Fruit fly (Drosophila melanogaster) whole organism, prepupa: ENCODE measurements around the gene sgg.

ENCODE experiments used
- Blimp-1 ChIP-seq: fragments of 200-800 bp; sonication (Bioruptor generic); optimal IDR thresholded peaks from 3 replicates; lab custom pipeline; 2017; ENCODE audit warnings: missing biosample characterization, missing genetic modification characterization, mild to moderate bottlenecking, moderate library complexity, missing genetic modification reagents
- CG6808 ChIP-seq: fragments of 200-800 bp; sonication (Bioruptor generic); optimal IDR thresholded peaks from 3 replicates; lab custom pipeline; 2017; ENCODE audit warnings: missing biosample characterization, missing genetic modification characterization, mild to moderate bottlenecking, moderate library complexity, missing genetic modification reagents
- CG8119 ChIP-seq: fragments of 200-800 bp; sonication (Bioruptor generic); IDR thresholded peaks from 3 replicates; pipeline ENCODE4 v1.3.6; 2022; ENCODE audit warnings: missing biosample characterization, missing genetic modification characterization
- CG9139 ChIP-seq: fragments of 200-800 bp; sonication (Bioruptor generic); optimal IDR thresholded peaks from 3 replicates; lab custom pipeline; 2017; ENCODE audit warnings: missing biosample characterization, mild to moderate bottlenecking, missing genetic modification characterization
- Eip93F ChIP-seq: fragments of 200-800 bp; sonication (Bioruptor generic); optimal IDR thresholded peaks from 2 replicates; lab custom pipeline; 2016; ENCODE audit warnings: missing biosample characterization, mild to moderate bottlenecking, missing genetic modification characterization
- Lpt ChIP-seq: fragments of 200-800 bp; sonication (Bioruptor generic); optimal IDR thresholded peaks from 3 replicates; lab custom pipeline; 2016; ENCODE audit warnings: missing biosample characterization, missing genetic modification characterization
- Met ChIP-seq: fragments of 200-800 bp; sonication (Bioruptor generic); optimal IDR thresholded peaks from 3 replicates; lab custom pipeline; 2016; ENCODE audit warnings: missing biosample characterization, missing genetic modification characterization
- Smox ChIP-seq: fragments of 200-800 bp; sonication (Bioruptor generic); optimal IDR thresholded peaks from 3 replicates; lab custom pipeline; 2016; ENCODE audit warnings: missing biosample characterization, missing genetic modification characterization
- achi ChIP-seq: fragments of 200-800 bp; sonication (Bioruptor generic); optimal IDR thresholded peaks from 3 replicates; lab custom pipeline; 2016; ENCODE audit warnings: missing biosample characterization, missing genetic modification characterization
- net ChIP-seq: fragments of 200-800 bp; sonication (Bioruptor generic); optimal IDR thresholded peaks from 3 replicates; lab custom pipeline; 2016; ENCODE audit warnings: missing biosample characterization, missing genetic modification characterization
- salr ChIP-seq, 2 experiments: fragments of 200-800 bp; sonication (Bioruptor generic); optimal IDR thresholded peaks; 3 replicates each; lab custom pipeline; 2016 to 2018; ENCODE audit warnings: missing biosample characterization in 2 of 2, missing genetic modification characterization in 2 of 2, mild to moderate bottlenecking in 1 of 2
- svp ChIP-seq: fragments of 200-800 bp; sonication (Bioruptor generic); peaks from one replicate; lab custom pipeline; 2016; ENCODE audit warnings: missing biosample characterization, missing genetic modification characterization

dm6 chrX:2708156-2708734 is 74.5 kb downstream of the sgg start, which contains the start of gene CG2681:
- no peak for TF ChIP-seq Blimp-1 (GFP tag; lab: Kevin White, UChicago)
- no peak for TF ChIP-seq Eip93F (GFP tag; lab: Kevin White, UChicago)
- no peak for TF ChIP-seq Lpt
- no peak for TF ChIP-seq Met (GFP tag; lab: Kevin White, UChicago)
- no peak for TF ChIP-seq Smox (GFP tag; lab: Kevin White, UChicago)
- no peak for TF ChIP-seq net (GFP tag; lab: Kevin White, UChicago)
- TF ChIP-seq CG9139 (GFP tag; lab: Kevin White, UChicago): no peak
- TF ChIP-seq CG6808 (GFP tag; lab: Kevin White, UChicago): no peak
- TF ChIP-seq CG8119: no peak
- no peak for TF ChIP-seq svp (GFP tag; lab: Kevin White, UChicago)
- TF ChIP-seq achi (GFP tag; lab: Kevin White, UChicago): no peak
- no peak for TF ChIP-seq salr (GFP tag; optimal IDR thresholded peaks at IDR 0.05; lab: Kevin White, UChicago)
